Worm (Caenorhabditis elegans) whole organism, L1 larva: ENCODE measurements around the gene acs-19.
A peak's percentile ranks its signal among the peaks of the same experiment; 100 is the strongest.

Source experiments
- C16A3.4 ChIP-seq: fragments of 150-350 bp; optimal IDR thresholded peaks from 2 replicates; lab custom pipeline; 2014; ENCODE audit warnings: missing biosample characterization, missing genetic modification characterization
- C34B4.2 ChIP-seq: sonication (generic microtip); optimal IDR thresholded peaks from 2 replicates; lab custom pipeline; 2017; ENCODE audit warnings: mild to moderate bottlenecking, missing genetic modification characterization, missing compliant biosample characterization
- alr-1 ChIP-seq: fragments of 200-800 bp; sonication (Bioruptor generic); optimal IDR thresholded peaks from 2 replicates; lab custom pipeline; 2018; ENCODE audit warnings: borderline replicate concordance, mild to moderate bottlenecking, missing genetic modification characterization, missing compliant biosample characterization
- aly-2 ChIP-seq: fragments of 150-350 bp; optimal IDR thresholded peaks from 2 replicates; lab custom pipeline; 2014; ENCODE audit warnings: missing biosample characterization, missing genetic modification characterization
- ama-1 ChIP-seq: fragments of 150-350 bp; optimal IDR thresholded peaks from 2 replicates; lab custom pipeline; 2014
- ceh-63 ChIP-seq: fragments of 200-800 bp; sonication (Bioruptor generic); optimal IDR thresholded peaks from 2 replicates; lab custom pipeline; 2018; ENCODE audit warnings: mild to moderate bottlenecking, missing genetic modification characterization, missing compliant biosample characterization
- ceh-8 ChIP-seq: fragments of 200-800 bp; sonication (Bioruptor generic); optimal IDR thresholded peaks from 2 replicates; lab custom pipeline; 2018; ENCODE audit warnings: mild to moderate bottlenecking, missing genetic modification characterization, moderate library complexity, missing compliant biosample characterization
- ceh-90 ChIP-seq: sonication (generic microtip); optimal IDR thresholded peaks from 2 replicates; lab custom pipeline; 2016; ENCODE audit warnings: missing genetic modification characterization, missing compliant biosample characterization
- dsc-1 ChIP-seq: sonication (generic microtip); optimal IDR thresholded peaks from 2 replicates; lab custom pipeline; 2016; ENCODE audit warnings: mild to moderate bottlenecking, missing genetic modification characterization, missing compliant biosample characterization
- efl-1 ChIP-seq, 4 experiments: fragments of 150-350 bp; optimal IDR thresholded peaks in 3 of 4; peaks in 1 of 4; 1 replicate in 1 of 4; 2 replicates in 3 of 4; lab custom pipeline; 2014; ENCODE audit warnings: missing biosample characterization in 2 of 4, missing genetic modification characterization in 2 of 4, missing genetic modification reagents in 2 of 4
- elt-2 ChIP-seq: sonication (generic microtip); optimal IDR thresholded peaks from 2 replicates; lab custom pipeline; 2016; ENCODE audit warnings: missing genetic modification characterization, mild to moderate bottlenecking, inconsistent platforms, missing compliant biosample characterization, missing genetic modification reagents
- ets-5 ChIP-seq: fragments of 200-800 bp; sonication (Bioruptor generic); IDR thresholded peaks from 2 replicates; pipeline ENCODE4 v1.3.6; 2022; ENCODE audit warnings: missing genetic modification characterization, missing compliant biosample characterization
- fkh-10 ChIP-seq: sonication (generic microtip); optimal IDR thresholded peaks from 2 replicates; lab custom pipeline; 2017; ENCODE audit warnings: missing biosample characterization, missing genetic modification reagents, missing genetic modification characterization
- fkh-8 ChIP-seq: sonication (generic microtip); optimal IDR thresholded peaks from 2 replicates; lab custom pipeline; 2016; ENCODE audit warnings: mild to moderate bottlenecking, missing genetic modification characterization, missing compliant biosample characterization
- fos-1 ChIP-seq: fragments of 150-350 bp; optimal IDR thresholded peaks from 2 replicates; lab custom pipeline; 2014; ENCODE audit warnings: missing biosample characterization, missing genetic modification characterization
- hpl-2 ChIP-seq: fragments of 150-350 bp; optimal IDR thresholded peaks from 2 replicates; lab custom pipeline; 2014; ENCODE audit warnings: missing biosample characterization, missing genetic modification reagents, missing genetic modification characterization
- jun-1 ChIP-seq: fragments of 150-350 bp; optimal IDR thresholded peaks from 2 replicates; lab custom pipeline; 2014; ENCODE audit warnings: missing biosample characterization, missing genetic modification reagents, missing genetic modification characterization
- lin-35 ChIP-seq, 2 experiments: fragments of 150-350 bp; optimal IDR thresholded peaks; 2 replicates each; lab custom pipeline; 2014; ENCODE audit warnings: missing biosample characterization in 2 of 2, missing genetic modification characterization in 2 of 2, missing genetic modification reagents in 2 of 2
- lsy-2 ChIP-seq, 2 experiments: fragments of 150-350 bp; optimal IDR thresholded peaks; 2 replicates each; lab custom pipeline; 2014; ENCODE audit warnings: missing biosample characterization in 2 of 2, missing genetic modification characterization in 2 of 2
- nhr-11 ChIP-seq: fragments of 150-350 bp; optimal IDR thresholded peaks from 2 replicates; lab custom pipeline; 2014; ENCODE audit warnings: missing biosample characterization, missing genetic modification characterization
- nhr-19 ChIP-seq: fragments of 200-800 bp; sonication (Bioruptor generic); conservative IDR thresholded peaks from 2 replicates; pipeline ENCODE4 v1.3.6; 2022; ENCODE audit warnings: missing genetic modification characterization, missing compliant biosample characterization
- nhr-20 ChIP-seq: sonication (generic microtip); optimal IDR thresholded peaks from 2 replicates; lab custom pipeline; 2016; ENCODE audit warnings: mild to moderate bottlenecking, missing genetic modification characterization, missing compliant biosample characterization
- nhr-237 ChIP-seq: fragments of 150-350 bp; optimal IDR thresholded peaks from 2 replicates; lab custom pipeline; 2014; ENCODE audit warnings: missing biosample characterization, missing genetic modification characterization
- nhr-47 ChIP-seq: sonication (generic microtip); optimal IDR thresholded peaks from 2 replicates; lab custom pipeline; 2016; ENCODE audit warnings: mild to moderate bottlenecking, missing genetic modification characterization, moderate library complexity, missing compliant biosample characterization
- nhr-71 ChIP-seq: sonication (generic microtip); optimal IDR thresholded peaks from 2 replicates; lab custom pipeline; 2016; ENCODE audit warnings: mild to moderate bottlenecking, missing genetic modification characterization, moderate library complexity, missing compliant biosample characterization
- nhr-76 ChIP-seq: sonication (generic microtip); optimal IDR thresholded peaks from 2 replicates; lab custom pipeline; 2017; ENCODE audit warnings: missing biosample characterization, missing genetic modification characterization
- nhr-77 ChIP-seq: fragments of 150-350 bp; optimal IDR thresholded peaks from 2 replicates; lab custom pipeline; 2014; ENCODE audit warnings: missing biosample characterization, missing genetic modification characterization
- nhr-85 ChIP-seq: sonication (generic microtip); peaks from one replicate; lab custom pipeline; 2016; ENCODE audit warnings: missing genetic modification characterization, inconsistent platforms, missing compliant biosample characterization
- nhr-90 ChIP-seq: sonication (generic microtip); optimal IDR thresholded peaks from 2 replicates; lab custom pipeline; 2016; ENCODE audit warnings: mild to moderate bottlenecking, missing genetic modification characterization, missing compliant biosample characterization; ENCODE audit not compliant: poor library complexity
- pag-3 ChIP-seq: sonication (generic microtip); optimal IDR thresholded peaks from 2 replicates; lab custom pipeline; 2017; ENCODE audit warnings: missing genetic modification characterization, mild to moderate bottlenecking, missing compliant biosample characterization, antibody characterized with exemption, borderline replicate concordance; ENCODE audit not compliant: insufficient read depth
- snu-23 ChIP-seq: sonication (generic microtip); optimal IDR thresholded peaks from 2 replicates; lab custom pipeline; 2016; ENCODE audit warnings: missing genetic modification characterization, missing compliant biosample characterization
- unc-30 ChIP-seq: sonication (generic microtip); optimal IDR thresholded peaks from 2 replicates; lab custom pipeline; 2017; ENCODE audit warnings: missing biosample characterization, missing genetic modification characterization
- unc-62 ChIP-seq: fragments of 150-350 bp; optimal IDR thresholded peaks from 2 replicates; lab custom pipeline; 2014; ENCODE audit warnings: missing biosample characterization, missing genetic modification reagents, missing genetic modification characterization
- unc-98 ChIP-seq: fragments of 200-800 bp; sonication (Bioruptor generic); IDR thresholded peaks from 2 replicates; pipeline ENCODE4 v1.3.6; 2022; ENCODE audit warnings: missing genetic modification characterization, missing compliant biosample characterization
- vab-15 ChIP-seq: sonication (generic microtip); optimal IDR thresholded peaks from 2 replicates; lab custom pipeline; 2017; ENCODE audit warnings: missing genotype, mild to moderate bottlenecking, missing genetic modification characterization, missing compliant biosample characterization
- xbp-1 ChIP-seq: sonication (generic microtip); optimal IDR thresholded peaks from 2 replicates; lab custom pipeline; 2016; ENCODE audit warnings: missing genetic modification characterization, missing compliant biosample characterization

The acs-19 gene

DNA sequence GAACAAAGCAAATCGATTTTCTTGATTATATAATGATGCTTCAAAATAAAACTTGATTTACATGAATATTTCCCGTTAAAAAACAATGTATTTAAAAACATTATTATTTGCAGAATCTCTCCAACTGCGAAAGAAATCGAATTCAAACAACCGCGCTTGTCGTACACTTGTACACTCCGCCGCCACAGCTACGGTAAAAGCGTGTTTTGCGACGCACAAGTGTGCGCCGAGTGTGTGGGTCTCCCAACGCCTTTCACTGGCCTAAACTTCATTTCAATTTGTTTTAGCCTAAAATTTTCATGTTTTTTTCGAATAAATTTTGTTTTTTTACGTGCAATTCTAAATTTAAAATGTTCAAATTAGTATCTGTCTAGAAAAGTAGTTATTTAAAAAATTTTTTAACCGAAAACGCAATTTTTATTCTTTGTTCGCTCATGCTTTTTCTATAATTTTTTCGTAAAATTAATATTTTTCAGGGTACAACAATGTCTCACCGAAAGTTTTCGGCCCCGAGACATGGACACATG is 3.2 kb downstream of the acs-19 start, which contains the start of gene rpl-3 (continued):
- TF ChIP-seq xbp-1 (tag; lab: Kevin White, UChicago): peak; percentile 100
- peak; percentile 100 for TF ChIP-seq ceh-8 (GFP tag; lab: Kevin White, UChicago)
- TF ChIP-seq fkh-8: peak; percentile 100
- TF ChIP-seq elt-2 (tag; lab: Kevin White, UChicago): peak; percentile 99
- TF ChIP-seq unc-62 (GFP tag; lab: Kevin White, UChicago): peak; percentile 98
- TF ChIP-seq nhr-237 (tag; lab: Kevin White, UChicago): peak; percentile 100
- TF ChIP-seq C16A3.4 (tag; lab: Kevin White, UChicago): peak; percentile 100
- peak; percentile 98 for TF ChIP-seq unc-98 (GFP tag; lab: Robert Waterston, UW)
- TF ChIP-seq unc-30: peak; percentile 94
- TF ChIP-seq jun-1 (tag; lab: Kevin White, UChicago): peak; percentile 100
- TF ChIP-seq nhr-71 (tag; lab: Kevin White, UChicago): peak; percentile 100
- TF ChIP-seq C34B4.2 (tag; lab: Kevin White, UChicago): peak; percentile 99

DNA sequence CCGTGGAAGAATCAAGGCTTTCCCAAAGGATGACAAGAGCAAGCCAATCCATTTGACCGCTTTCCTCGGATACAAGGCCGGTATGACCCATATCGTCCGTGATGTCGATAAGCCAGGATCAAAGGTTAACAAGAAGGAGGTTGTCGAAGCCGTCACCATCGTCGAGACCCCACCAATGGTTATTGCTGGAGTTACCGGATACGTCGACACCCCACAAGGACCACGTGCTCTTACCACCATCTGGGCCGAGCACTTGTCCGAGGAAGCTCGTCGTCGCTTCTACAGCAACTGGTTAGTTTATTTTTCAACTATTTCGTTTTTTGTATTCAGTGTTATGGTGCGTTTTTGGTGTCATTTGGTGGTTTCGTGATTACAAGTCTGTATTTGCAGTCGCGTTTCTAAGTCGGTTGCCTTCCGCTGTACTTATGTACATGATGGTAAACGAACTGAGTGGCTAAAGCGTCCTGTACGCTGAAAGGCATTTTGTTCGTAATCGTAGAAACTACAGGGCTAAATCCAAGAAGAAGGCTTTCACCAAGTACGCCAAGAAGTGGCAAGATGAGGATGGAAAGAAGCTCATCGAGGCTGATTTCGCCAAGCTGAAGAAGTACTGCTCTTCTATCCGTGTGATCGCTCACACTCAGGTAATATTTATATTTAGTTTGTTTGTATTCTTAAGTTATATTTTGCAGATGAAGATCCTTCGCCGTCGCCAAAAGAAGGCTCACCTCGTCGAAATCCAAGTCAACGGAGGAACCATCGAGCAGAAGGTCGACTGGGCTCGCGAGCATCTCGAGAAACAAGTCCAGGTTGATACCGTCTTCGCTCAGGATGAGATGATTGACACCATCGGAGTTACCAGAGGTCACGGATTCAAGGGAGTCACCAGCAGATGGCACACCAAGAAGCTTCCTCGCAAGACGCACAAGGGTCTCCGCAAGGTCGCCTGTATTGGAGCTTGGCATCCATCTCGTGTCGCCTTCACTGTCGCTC is 3.9 kb downstream of the acs-19 start:
- TF ChIP-seq alr-1: peak; percentile 80
- peak; percentile 14 for TF ChIP-seq vab-15 (tag; lab: Kevin White, UChicago)
- TF ChIP-seq efl-1 (optimal IDR thresholded peaks at IDR 0.05; lab: Kevin White, UChicago): no peak
- TF ChIP-seq efl-1 (GFP tag; optimal IDR thresholded peaks at IDR 0.05 in 1 of 2; lab: Kevin White, UChicago): peak in 1 of 2 experiments; percentile 77
- TF ChIP-seq nhr-11 (tag; lab: Kevin White, UChicago): no peak
- TF ChIP-seq fkh-8: no peak

DNA sequence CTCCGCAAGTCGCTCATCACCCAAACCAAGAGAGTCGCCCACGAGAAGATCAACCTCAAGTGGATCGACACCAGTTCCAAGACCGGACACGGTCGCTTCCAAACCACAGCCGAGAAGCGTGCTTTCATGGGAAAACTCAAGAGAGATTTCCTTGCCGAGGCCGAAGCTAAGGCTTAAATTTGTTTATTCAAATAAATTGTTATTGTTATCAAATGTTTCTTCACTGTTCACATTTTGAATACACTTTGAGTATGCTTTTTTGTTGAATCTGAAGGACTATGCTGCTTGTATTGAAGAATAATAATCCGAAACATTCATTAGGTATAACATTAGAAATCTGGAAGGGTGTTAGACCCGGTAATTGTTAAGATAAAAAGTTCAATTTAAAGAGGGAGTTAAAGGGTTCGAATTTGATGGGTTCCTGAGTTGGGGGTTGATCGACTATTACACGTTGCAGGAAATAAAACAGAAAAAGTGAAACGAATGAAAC is 5.0 kb downstream of the acs-19 start:
- TF ChIP-seq C34B4.2 (tag; lab: Kevin White, UChicago) (no peak), lsy-2 (tag; optimal IDR thresholded peaks at IDR 0.05; lab: Kevin White, UChicago) (peak in 1 of 2 experiments; percentile 67), ets-5 (GFP tag; lab: Robert Waterston, UW) (no peak), nhr-76 (tag; lab: Kevin White, UChicago) (no peak), ceh-90 (tag; lab: Kevin White, UChicago) (no peak), fos-1 (tag; lab: Kevin White, UChicago) (peak; percentile 66), xbp-1 (tag; lab: Kevin White, UChicago) (peak; percentile 19), nhr-19 (GFP tag; lab: Robert Waterston, UW) (peak; percentile 20; the same call in 1 of the 2 replicates), nhr-11 (tag; lab: Kevin White, UChicago) (peak; percentile 25), fkh-10 (GFP tag; lab: Kevin White, UChicago) (no peak), nhr-85 (peak; percentile 40), hpl-2 (GFP tag; lab: Kevin White, UChicago) (peak; percentile 44), dsc-1 (tag; lab: Kevin White, UChicago) (peak; percentile 23), nhr-47 (tag; lab: Kevin White, UChicago) (peak; percentile 6), lin-35 (GFP tag; optimal IDR thresholded peaks at IDR 0.05; lab: Kevin White, UChicago) (peak in 1 of 2 experiments; percentile 15), nhr-71 (tag; lab: Kevin White, UChicago) (peak; percentile 22), C16A3.4 (tag; lab: Kevin White, UChicago) (peak; percentile 7), aly-2 (tag; lab: Kevin White, UChicago) (peak; percentile 67), efl-1 (optimal IDR thresholded peaks at IDR 0.05; lab: Kevin White, UChicago) (peak; percentile 1 to 5), efl-1 (GFP tag; optimal IDR thresholded peaks at IDR 0.05 in 1 of 2; lab: Kevin White, UChicago) (peak in 1 of 2 experiments; percentile 86), nhr-90 (tag; lab: Kevin White, UChicago) (peak; percentile 17), ceh-63 (GFP tag; lab: Kevin White, UChicago) (no peak), nhr-20 (peak; percentile 2), ama-1 (lab: Kevin White, UChicago) (peak; percentile 31), pag-3 (tag; lab: Kevin White, UChicago) (no peak), snu-23 (peak; percentile 8), nhr-77 (peak; percentile 35)
- TF ChIP-seq, all 84 proteins: peak for 19
